Worm (Caenorhabditis elegans) whole organism, L4/young adult: ENCODE data around the gene coh-3.

Experiments used
- W03F9.2 ChIP-seq: fragments of 150-350 bp; optimal IDR thresholded peaks from 2 replicates; lab custom pipeline; 2014; ENCODE audit warnings: missing biosample characterization, missing genetic modification characterization
- dao-5 ChIP-seq: sonication (generic microtip); optimal IDR thresholded peaks from 2 replicates; lab custom pipeline; 2016; ENCODE audit warnings: missing genotype, missing genetic modification characterization, moderate library complexity, missing compliant biosample characterization

DNA sequence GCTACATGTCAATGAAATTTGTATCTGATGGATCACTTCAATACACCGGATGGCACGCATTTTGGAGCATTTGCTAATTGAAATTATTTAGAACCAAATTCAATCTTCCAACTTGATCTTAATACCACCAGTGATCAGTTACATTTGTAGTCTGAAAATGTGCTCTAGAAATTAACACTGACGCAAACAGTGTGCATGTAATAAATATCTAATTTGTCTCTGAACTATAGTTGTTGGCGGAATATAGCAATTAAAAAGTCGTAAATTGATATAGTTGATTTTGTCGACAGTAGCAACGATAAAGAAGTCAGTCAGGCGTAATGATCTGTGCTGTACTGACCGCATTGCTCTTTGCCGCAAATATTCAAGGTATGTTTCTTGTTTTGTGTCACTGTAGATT, 15.0 kb downstream of the coh-3 start, which contains the start of gene clec-227:
- no peak for TF ChIP-seq dao-5 (tag; lab: Kevin White, UChicago)
- TF ChIP-seq W03F9.2 (tag; lab: Kevin White, UChicago): no peak
